Fruit fly (Drosophila melanogaster): Measurements from ENCODE around the gene atk.

atk gene

DNA sequence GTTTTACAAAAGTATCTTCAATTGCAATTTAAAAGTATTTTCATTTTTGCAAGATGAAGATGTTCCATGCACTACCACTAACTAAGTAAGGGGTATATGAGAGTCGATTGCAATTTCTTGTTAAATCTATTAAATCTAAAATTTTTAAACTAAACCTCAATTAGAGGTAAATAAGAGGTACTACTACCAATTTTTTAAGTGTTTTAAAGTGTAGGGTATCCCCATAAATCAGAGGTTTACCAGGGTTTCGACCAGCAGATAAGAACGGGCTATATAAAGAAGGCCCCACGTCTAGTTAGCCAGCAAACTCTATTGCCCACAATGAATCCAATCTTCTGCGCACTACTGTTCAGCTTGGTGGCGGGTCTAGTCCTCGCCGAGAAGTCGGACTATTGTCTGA, 4.3 kb downstream of the atk start, which contains the start of gene mag:
TSS of gene mag (plus strand) at position 301 of the 400 bp plus-strand sequence.
- TF ChIP-seq CG8119 (GFP tag; IDR thresholded peaks at IDR 0.05) = no peak

DNA sequence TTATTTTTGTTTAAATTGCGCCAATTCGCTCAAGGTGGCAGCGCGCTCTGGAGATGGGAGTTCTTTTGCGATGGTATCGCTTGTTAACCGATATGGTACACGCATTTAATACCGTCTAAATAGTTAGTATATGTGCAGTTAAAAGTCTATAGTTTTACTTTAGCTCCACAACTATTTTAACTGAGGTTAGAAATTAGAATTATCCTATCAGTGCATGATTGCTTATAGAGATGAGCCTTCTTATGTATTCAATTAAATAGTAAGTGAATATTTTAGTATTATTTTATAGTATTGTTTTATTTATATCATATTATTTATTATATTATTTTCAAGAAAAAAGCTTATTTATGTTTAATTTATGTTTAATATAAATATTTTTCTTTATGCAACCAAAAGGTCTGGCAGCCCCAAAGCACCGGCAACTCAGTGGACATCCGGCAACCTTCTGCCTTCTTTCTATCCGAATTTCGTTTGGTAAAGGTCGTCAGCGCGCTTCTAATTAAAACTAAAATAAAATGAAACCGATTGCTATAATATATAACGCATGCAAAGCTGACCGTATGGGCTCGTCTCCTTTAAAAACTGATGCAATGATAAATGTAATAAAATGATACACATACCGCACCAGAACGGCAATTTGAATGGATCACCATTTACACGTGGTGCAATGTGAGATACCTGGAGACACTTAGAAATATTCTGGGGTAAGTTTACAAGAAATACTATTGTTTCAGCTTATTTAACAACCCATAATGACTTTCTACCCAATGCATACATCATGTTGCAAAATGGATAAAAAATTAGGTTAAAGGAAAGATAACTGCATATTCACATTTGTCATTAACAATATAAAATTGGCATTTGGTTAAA, 11.6 kb downstream of the atk start, which contains the start of gene CG5199:
TSS of gene CG5199 (minus strand) at position 52 of the 870 bp plus-strand sequence.
- TF ChIP-seq ss (GFP tag; optimal IDR thresholded peaks at IDR 0.05) = no peak
- TF ChIP-seq CG8119 (GFP tag; IDR thresholded peaks at IDR 0.05) = no peak
- peak; percentile 74 for TF ChIP-seq cyc (GFP tag; optimal IDR thresholded peaks at IDR 0.05)
- TF ChIP-seq OdsH (GFP tag; optimal IDR thresholded peaks at IDR 0.05) = peak; percentile 53
- no peak for TF ChIP-seq CG9139 (GFP tag; optimal IDR thresholded peaks at IDR 0.05)
- TF ChIP-seq esn (GFP tag; optimal IDR thresholded peaks at IDR 0.05) = peak; percentile 50
- TF ChIP-seq CG1621 (tag; optimal IDR thresholded peaks at IDR 0.05) = no peak
- no peak for TF ChIP-seq CG6808 (GFP tag; optimal IDR thresholded peaks at IDR 0.05)
- no peak for TF ChIP-seq vri (GFP tag; optimal IDR thresholded peaks at IDR 0.05)
- peak in 1 of 2 experiments; percentile 30 for TF ChIP-seq salr (GFP tag; optimal IDR thresholded peaks at IDR 0.05)
- TF ChIP-seq Hr38 (GFP tag; optimal IDR thresholded peaks at IDR 0.05) = no peak
- peak; percentile 33 for TF ChIP-seq CG8632 (GFP tag; optimal IDR thresholded peaks at IDR 0.05)
- TF ChIP-seq CG11762 (GFP tag; optimal IDR thresholded peaks at IDR 0.05; ENCODE audit: insufficient read depth) = peak; percentile 45
- no peak for TF ChIP-seq Eip78C (GFP tag)
- no peak for TF ChIP-seq spab (GFP tag; optimal IDR thresholded peaks at IDR 0.05)
- peak; percentile 1 for TF ChIP-seq Sox102F (GFP tag; optimal IDR thresholded peaks at IDR 0.05)
- TF ChIP-seq CG11902 (GFP tag; optimal IDR thresholded peaks at IDR 0.05) = peak; percentile 53
- TF ChIP-seq CG10669 (GFP tag; optimal IDR thresholded peaks at IDR 0.05) = peak; percentile 49
- peak; percentile 12 for TF ChIP-seq Hr4 (GFP tag; optimal IDR thresholded peaks at IDR 0.05)
- no peak for TF ChIP-seq net (GFP tag; optimal IDR thresholded peaks at IDR 0.05)
- peak; percentile 63 for TF ChIP-seq CG32006 (GFP tag; optimal IDR thresholded peaks at IDR 0.05)
- no peak; the same call in 2 of the 3 replicates for TF ChIP-seq eg (GFP tag; IDR thresholded peaks at IDR 0.05)
- no peak for TF ChIP-seq dac (GFP tag; optimal IDR thresholded peaks at IDR 0.05)
- TF ChIP-seq topi (GFP tag; optimal IDR thresholded peaks at IDR 0.05) = peak; percentile 37
- peak; percentile 24 for TF ChIP-seq Sox14 (GFP tag; optimal IDR thresholded peaks at IDR 0.05)
- no peak for TF ChIP-seq dsx (GFP tag; optimal IDR thresholded peaks at IDR 0.05; ENCODE audit: poor library complexity, severe bottlenecking)
- no peak for TF ChIP-seq Eip93F (GFP tag; optimal IDR thresholded peaks at IDR 0.05)
- TF ChIP-seq CG4318 (GFP tag; optimal IDR thresholded peaks at IDR 0.05) = peak; percentile 49
- peak; percentile 48; the same call in 1 of the 2 replicates for TF ChIP-seq CG11294 (GFP tag; IDR thresholded peaks at IDR 0.05)
- peak; percentile 79 for TF ChIP-seq CG3032 (tag; optimal IDR thresholded peaks at IDR 0.05)
- TF ChIP-seq CG6792 (GFP tag; optimal IDR thresholded peaks at IDR 0.05) = peak; percentile 48
- peak; percentile 62 for TF ChIP-seq lz (GFP tag; optimal IDR thresholded peaks at IDR 0.05)
- no peak for TF ChIP-seq pdm3 (GFP tag; optimal IDR thresholded peaks at IDR 0.05)
- no peak for TF ChIP-seq fd85E (GFP tag; optimal IDR thresholded peaks at IDR 0.05)
- peak; percentile 11 for TF ChIP-seq Blimp-1 (GFP tag; optimal IDR thresholded peaks at IDR 0.05)
- no peak for TF ChIP-seq Ets21C (GFP tag; optimal IDR thresholded peaks at IDR 0.05)
- peak; percentile 35 for TF ChIP-seq Lpt (GFP tag; optimal IDR thresholded peaks at IDR 0.05)
- peak; percentile 65 for TF ChIP-seq Gug (GFP tag; IDR thresholded peaks at IDR 0.05)
- TF ChIP-seq CG31627 (GFP tag; optimal IDR thresholded peaks at IDR 0.05) = peak; percentile 52
- TF ChIP-seq CG7368 (GFP tag; optimal IDR thresholded peaks at IDR 0.05) = peak; percentile 5
- no peak for TF ChIP-seq Smox (GFP tag; optimal IDR thresholded peaks at IDR 0.05)
- no peak for TF ChIP-seq fd59A (GFP tag; optimal IDR thresholded peaks at IDR 0.05)
- peak; percentile 52 for TF ChIP-seq CG34406 (GFP tag; optimal IDR thresholded peaks at IDR 0.05)
- peak; percentile 42; the same call in 1 of the 3 replicates for TF ChIP-seq CG6163 (GFP tag; IDR thresholded peaks at IDR 0.05)
- TF ChIP-seq CG16779 (tag; optimal IDR thresholded peaks at IDR 0.05) = no peak
- peak; percentile 82 for TF ChIP-seq CG10631 (GFP tag; optimal IDR thresholded peaks at IDR 0.05)
- TF ChIP-seq Eip75B (GFP tag; optimal IDR thresholded peaks at IDR 0.05) = no peak
